Worm (Caenorhabditis elegans): ENCODE results near the gene pam-1.

The pam-1 gene

DNA sequence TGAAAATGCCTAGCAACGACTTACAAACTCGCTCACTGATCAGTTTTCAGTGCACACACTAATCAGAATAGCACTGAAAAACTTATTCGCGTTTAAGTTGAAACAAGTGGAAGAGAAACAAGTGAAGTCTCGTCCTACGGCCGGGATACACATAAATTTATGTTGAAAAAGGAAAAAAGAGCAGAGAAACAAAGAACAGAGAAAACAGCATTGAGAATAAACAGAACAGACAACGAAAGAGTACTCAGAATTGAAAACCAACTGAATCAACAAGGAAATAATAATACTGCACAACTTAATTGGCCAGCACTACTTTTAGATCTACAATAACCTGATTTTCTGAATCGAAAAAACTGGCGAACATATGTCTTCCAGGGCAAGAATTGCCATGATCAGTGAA, 3.7 kb upstream of the pam-1 start, which contains the start of gene F49E8.6:
Gene F49E8.6, minus strand, starts transcription at position 317 of the 400 bp plus-strand sequence.
- TF ChIP-seq ces-1 (GFP tag; optimal IDR thresholded peaks at IDR 0.05) (no peak), zip-8 (tag; optimal IDR thresholded peaks at IDR 0.05) (no peak), ceh-83 (GFP tag; optimal IDR thresholded peaks at IDR 0.05) (no peak), ceh-43 (GFP tag; optimal IDR thresholded peaks at IDR 0.05) (no peak), drap-1 (GFP tag; optimal IDR thresholded peaks at IDR 0.05) (no peak), sem-2 (GFP tag; optimal IDR thresholded peaks at IDR 0.05) (no peak), snpc-4 (tag; optimal IDR thresholded peaks at IDR 0.05) (no peak)

DNA sequence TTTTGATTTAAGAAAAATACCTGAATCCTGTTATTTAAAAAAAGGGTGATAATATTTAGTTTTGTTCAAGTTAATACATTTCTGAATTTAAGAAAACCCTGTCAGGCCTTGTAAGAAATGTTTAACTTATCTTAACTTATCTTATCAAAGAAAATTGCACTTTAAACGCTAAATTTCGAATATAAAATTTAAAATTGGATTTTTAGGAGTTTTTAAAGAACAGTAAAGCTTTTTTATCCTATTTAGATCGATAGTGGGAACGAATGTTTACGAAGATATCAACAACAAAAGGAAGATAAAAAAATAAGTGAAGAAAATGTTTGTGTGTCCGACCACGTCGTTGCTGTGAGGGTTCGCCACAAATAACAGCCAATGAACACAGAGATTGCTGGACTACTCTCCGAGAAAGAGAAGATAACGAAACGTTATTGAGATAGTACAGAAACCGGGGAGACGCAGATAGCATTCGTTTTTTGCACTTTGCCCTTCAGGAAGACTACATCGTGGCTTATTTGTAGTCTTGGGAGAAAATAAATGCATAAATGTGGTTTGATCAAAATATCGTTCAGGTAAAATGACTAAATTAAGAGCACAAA, 2.4 kb upstream of the pam-1 start, which contains the start of gene dif-1:
Gene dif-1, minus strand, starts transcription at position 51 of the 596 bp plus-strand sequence.
- TF ChIP-seq ceh-39 (tag; optimal IDR thresholded peaks at IDR 0.05) (no peak), nhr-12 (tag; optimal IDR thresholded peaks at IDR 0.05) (peak; percentile 90), blmp-1 (tag; optimal IDR thresholded peaks at IDR 0.05) (no peak), nhr-76 (tag; optimal IDR thresholded peaks at IDR 0.05) (no peak), mls-2 (tag; optimal IDR thresholded peaks at IDR 0.05) (no peak)

DNA sequence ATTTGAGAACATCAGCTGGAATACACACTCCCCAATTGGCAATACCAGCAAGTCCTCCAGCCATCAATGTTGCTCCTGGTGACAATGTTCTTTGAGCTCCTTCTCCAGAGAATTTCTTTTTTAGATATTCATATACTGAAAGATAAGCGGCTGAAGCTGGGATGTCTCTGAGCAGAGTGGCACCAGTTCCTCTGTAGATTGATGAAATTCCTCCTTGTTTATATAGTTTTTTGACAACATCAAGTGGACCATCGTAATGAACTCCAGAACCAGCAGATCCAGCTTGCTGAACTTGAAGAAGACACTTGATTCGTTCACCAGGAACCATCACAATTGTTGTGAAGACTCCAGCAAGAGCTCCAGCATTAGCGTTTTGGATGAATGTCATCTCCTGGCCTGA, 1.5 kb upstream of the pam-1 start:
- TF ChIP-seq nhr-237 (tag; optimal IDR thresholded peaks at IDR 0.05), result no peak
- TF ChIP-seq ceh-43 (GFP tag; optimal IDR thresholded peaks at IDR 0.05), result no peak
- TF ChIP-seq mls-2 (tag; optimal IDR thresholded peaks at IDR 0.05), result no peak
- TF ChIP-seq ceh-39 (tag; optimal IDR thresholded peaks at IDR 0.05), result no peak
- TF ChIP-seq ces-1 (GFP tag; optimal IDR thresholded peaks at IDR 0.05), result no peak
- no peak for TF ChIP-seq zip-8 (tag; optimal IDR thresholded peaks at IDR 0.05)
- TF ChIP-seq drap-1 (GFP tag; optimal IDR thresholded peaks at IDR 0.05), result no peak
- no peak for TF ChIP-seq unc-39 (tag; optimal IDR thresholded peaks at IDR 0.05)
- TF ChIP-seq cnd-1 (tag; optimal IDR thresholded peaks at IDR 0.05), result no peak
- no peak for TF ChIP-seq lin-32 (GFP tag; optimal IDR thresholded peaks at IDR 0.05)
- TF ChIP-seq lin-13 (tag; optimal IDR thresholded peaks at IDR 0.05), result no peak
- TF ChIP-seq elt-3 (tag; optimal IDR thresholded peaks at IDR 0.05), result no peak
- no peak for TF ChIP-seq blmp-1 (tag; optimal IDR thresholded peaks at IDR 0.05)
- no peak for TF ChIP-seq flh-1 (GFP tag; optimal IDR thresholded peaks at IDR 0.05)

DNA sequence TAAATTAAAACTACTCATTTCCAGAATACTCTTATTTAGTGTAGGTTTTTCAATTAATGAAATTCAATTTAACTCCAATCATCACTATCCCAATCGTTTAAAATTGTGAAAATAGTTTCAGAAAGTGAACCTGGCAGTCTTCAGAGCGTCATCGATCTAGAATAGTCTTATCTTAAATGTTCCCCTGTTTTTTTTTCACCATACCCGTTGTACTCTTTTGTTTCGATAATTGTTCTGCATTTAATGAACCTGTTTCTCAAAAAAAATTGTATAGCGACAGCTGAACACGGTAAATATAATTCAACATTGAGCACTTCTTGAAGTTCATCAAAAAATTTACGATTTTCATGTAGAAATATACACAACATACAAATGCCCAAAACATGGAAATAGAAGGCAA, 642 bp upstream of the pam-1 start:
- no peak for TF ChIP-seq lin-13 (tag; optimal IDR thresholded peaks at IDR 0.05)
- TF ChIP-seq mep-1 (tag; optimal IDR thresholded peaks at IDR 0.05), result no peak
- TF ChIP-seq lin-32 (GFP tag; optimal IDR thresholded peaks at IDR 0.05), result no peak
- TF ChIP-seq cnd-1 (tag; optimal IDR thresholded peaks at IDR 0.05), result no peak
- no peak for TF ChIP-seq ztf-11 (tag; optimal IDR thresholded peaks at IDR 0.05)
- no peak for TF ChIP-seq unc-62 (GFP tag; optimal IDR thresholded peaks at IDR 0.05)
- no peak for TF ChIP-seq nhr-12 (tag; optimal IDR thresholded peaks at IDR 0.05)
- no peak for TF ChIP-seq elt-3 (tag; optimal IDR thresholded peaks at IDR 0.05)
- no peak for TF ChIP-seq elt-1 (tag; optimal IDR thresholded peaks at IDR 0.05; ENCODE audit: borderline replicate concordance, insufficient read depth)
- TF ChIP-seq mab-5 (tag; optimal IDR thresholded peaks at IDR 0.05), result no peak
- TF ChIP-seq flh-1 (GFP tag; optimal IDR thresholded peaks at IDR 0.05), result no peak
- TF ChIP-seq mls-2 (tag; optimal IDR thresholded peaks at IDR 0.05), result no peak
- no peak for TF ChIP-seq nhr-28 (tag; optimal IDR thresholded peaks at IDR 0.05)
- TF ChIP-seq ceh-83 (GFP tag; optimal IDR thresholded peaks at IDR 0.05), result no peak
- TF ChIP-seq sptf-1 (tag; optimal IDR thresholded peaks at IDR 0.05), result no peak
- no peak for TF ChIP-seq nhr-2 (tag; optimal IDR thresholded peaks at IDR 0.05)
- TF ChIP-seq unc-120 (tag; optimal IDR thresholded peaks at IDR 0.05; ENCODE audit: poor library complexity, severe bottlenecking), result no peak
- no peak for TF ChIP-seq ces-1 (GFP tag; optimal IDR thresholded peaks at IDR 0.05)
- no peak for TF ChIP-seq bed-3 (GFP tag; optimal IDR thresholded peaks at IDR 0.05)

DNA sequence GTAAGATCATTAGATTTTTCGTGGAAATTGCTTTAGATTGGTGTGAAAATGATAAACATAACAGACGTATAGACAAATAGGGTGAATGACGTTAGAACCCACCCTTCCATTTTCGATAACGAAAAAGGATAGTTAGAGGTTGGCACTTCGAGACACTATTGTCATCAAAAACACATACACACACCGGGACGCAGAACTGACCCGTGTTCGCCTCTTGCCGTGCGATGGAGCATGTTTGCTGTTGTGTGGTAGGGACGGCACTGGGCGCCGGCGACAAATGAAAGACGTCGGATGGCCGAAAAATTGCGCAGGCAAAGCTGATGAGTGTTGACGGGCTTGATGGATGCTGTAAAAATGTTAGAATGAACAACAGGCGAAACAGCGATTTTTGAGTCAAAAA, 768 bp downstream of the pam-1 start:
- TF ChIP-seq pha-4 (tag; optimal IDR thresholded peaks at IDR 0.05), result no peak
- TF ChIP-seq sptf-1 (tag; optimal IDR thresholded peaks at IDR 0.05), result no peak
- TF ChIP-seq ces-1 (GFP tag; optimal IDR thresholded peaks at IDR 0.05), result no peak
- no peak for TF ChIP-seq unc-62 (GFP tag; optimal IDR thresholded peaks at IDR 0.05)
- no peak for TF ChIP-seq unc-120 (tag; optimal IDR thresholded peaks at IDR 0.05; ENCODE audit: poor library complexity, severe bottlenecking)
- TF ChIP-seq ceh-83 (GFP tag; optimal IDR thresholded peaks at IDR 0.05), result no peak
- TF ChIP-seq nhr-2 (tag; optimal IDR thresholded peaks at IDR 0.05), result no peak
- TF ChIP-seq bed-3 (GFP tag; optimal IDR thresholded peaks at IDR 0.05), result no peak
- no peak for TF ChIP-seq blmp-1 (tag; optimal IDR thresholded peaks at IDR 0.05)
- TF ChIP-seq unc-39 (tag; optimal IDR thresholded peaks at IDR 0.05), result no peak
- no peak for TF ChIP-seq ceh-43 (GFP tag; optimal IDR thresholded peaks at IDR 0.05)
- TF ChIP-seq lsy-2 (tag; optimal IDR thresholded peaks at IDR 0.05), result no peak
